Fruit fly (Drosophila melanogaster) whole organism: Measurements from ENCODE around the gene pns.

Experiments
- CG8478 ChIP-seq: fragments of >200 bp; optimal IDR thresholded peaks from 2 replicates; lab custom pipeline; 2018; ENCODE audit warnings: inconsistent platforms
- Dll ChIP-seq: fragments of >200 bp; optimal IDR thresholded peaks from 2 replicates; lab custom pipeline; 2017
- EcR ChIP-seq, 2 experiments: fragments of >200 bp; optimal IDR thresholded peaks; 2 replicates each; lab custom pipeline; 2017; ENCODE audit warnings: missing biosample characterization in 2 of 2, missing genetic modification characterization in 2 of 2, missing genetic modification reagents in 2 of 2
- pan ChIP-seq: fragments of >200 bp; optimal IDR thresholded peaks from 2 replicates; lab custom pipeline; 2017
- psq ChIP-seq: fragments of >200 bp; optimal IDR thresholded peaks from 2 replicates; lab custom pipeline; 2017
- usp ChIP-seq: fragments of >200 bp; optimal IDR thresholded peaks from 2 replicates; lab custom pipeline; 2017; ENCODE audit warnings: missing biosample characterization, missing genetic modification characterization, mixed read lengths

Gene pns

dm6 chr3L:1550914-1551313 is 14.0 kb downstream of the pns start:
- TF ChIP-seq usp (GFP tag; lab: Kevin White, UChicago) (no peak), pan (no peak)

dm6 chr3L:1553193-1553592 is 16.3 kb downstream of the pns start, which contains the start of gene Pcyt2:
Pcyt2 (plus strand) TSS chr3L:1553493.
- TF ChIP-seq usp (GFP tag; lab: Kevin White, UChicago) (no peak), EcR (GFP tag; optimal IDR thresholded peaks at IDR 0.05; lab: Kevin White, UChicago) (no peak), CG8478 (lab: Kevin White, UChicago) (no peak), psq (no peak), pan (no peak), Dll (no peak)

- TF ChIP-seq CG8478 (lab: Kevin White, UChicago) (no peak), Dll (no peak), pan (no peak), psq (no peak), usp (GFP tag; lab: Kevin White, UChicago) (no peak), EcR (GFP tag; optimal IDR thresholded peaks at IDR 0.05; lab: Kevin White, UChicago) (no peak)
These were observed 21.3 kb downstream of the pns start, which contains the start of the genes Pex10 and CG12099 for dm6 chr3L:1558178-1558788. Pex10 (plus strand) TSS chr3L:1558228. CG12099 (minus strand) TSS chr3L:1558484.

DNA sequence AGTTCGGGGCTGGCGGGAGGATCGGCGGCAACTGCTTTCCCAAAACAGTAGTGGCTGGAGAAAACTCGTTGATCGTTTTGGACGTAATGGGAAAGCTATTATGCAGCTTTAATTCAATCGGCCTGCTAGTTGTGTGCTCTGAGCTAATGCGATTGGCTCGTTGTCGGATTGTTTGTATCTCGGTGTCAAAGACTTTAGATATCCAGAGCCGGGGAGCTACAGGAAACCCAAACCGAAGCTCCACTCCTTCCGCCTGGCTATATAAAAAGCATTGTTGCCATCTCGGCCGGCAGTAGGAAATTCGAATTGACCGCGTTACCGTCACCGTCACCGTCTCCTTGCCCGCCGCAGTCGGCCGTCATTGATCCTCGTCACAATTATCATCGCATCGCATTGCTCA is 28.2 kb downstream of the pns start, which contains the start of gene CG12003:
TSS of gene CG12003 (plus strand) at position 301 of the 400 bp plus-strand sequence.
- TF ChIP-seq EcR (GFP tag; optimal IDR thresholded peaks at IDR 0.05; lab: Kevin White, UChicago) (no peak), pan (no peak), psq (no peak), Dll (no peak), CG8478 (lab: Kevin White, UChicago) (no peak), usp (GFP tag; lab: Kevin White, UChicago) (no peak)

DNA sequence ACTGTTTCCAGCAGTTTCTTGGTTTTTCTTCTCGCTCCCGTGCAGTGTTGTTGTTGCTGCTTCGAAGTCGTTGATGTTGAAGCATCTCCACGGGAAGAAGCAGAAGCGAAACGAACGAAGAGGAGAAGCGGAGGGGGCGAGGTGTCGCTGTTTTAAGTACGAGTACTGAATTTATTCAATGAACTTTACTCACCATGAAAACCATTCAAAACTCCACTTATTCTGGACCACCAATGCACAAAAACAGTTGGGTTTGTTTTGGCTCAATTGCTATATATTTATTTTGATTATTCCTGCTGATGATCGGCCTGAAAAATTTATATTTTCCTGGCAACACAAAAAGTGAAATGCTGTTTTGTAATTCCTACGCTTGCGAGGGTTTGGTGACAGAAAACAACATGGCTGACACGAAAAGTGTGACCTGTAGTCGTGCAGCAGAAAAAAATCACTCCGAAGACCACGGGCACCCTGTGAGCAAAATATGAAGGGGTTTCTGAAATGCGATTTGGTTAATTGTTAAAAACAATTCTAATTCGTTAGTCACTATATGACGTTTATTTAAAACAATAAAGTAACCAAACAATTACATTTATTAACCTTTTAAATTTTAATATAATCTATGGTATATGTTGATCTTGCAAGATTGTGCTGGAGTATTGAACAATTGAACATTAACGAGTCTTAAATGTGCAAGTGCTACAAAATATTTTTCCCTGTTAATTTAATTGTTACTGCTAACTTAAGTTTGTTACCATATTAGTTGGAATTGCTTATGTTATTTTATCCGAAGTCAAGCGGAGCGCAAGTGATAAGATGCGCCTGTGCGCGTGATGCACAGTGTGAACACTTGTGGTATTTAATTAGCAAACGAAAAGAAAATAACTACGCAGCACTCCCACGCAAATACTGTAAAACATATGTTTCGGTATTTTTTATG is 31.6 kb downstream of the pns start, which contains the start of gene CG7879:
TSS of gene CG7879 (minus strand) at position 384 of the 937 bp plus-strand sequence.
- no peak for TF ChIP-seq usp (GFP tag; lab: Kevin White, UChicago)
- no peak for TF ChIP-seq Dll
- TF ChIP-seq pan: no peak
- no peak for TF ChIP-seq psq
- no peak for TF ChIP-seq CG8478 (lab: Kevin White, UChicago)
- no peak for TF ChIP-seq EcR (GFP tag; optimal IDR thresholded peaks at IDR 0.05; lab: Kevin White, UChicago)

DNA sequence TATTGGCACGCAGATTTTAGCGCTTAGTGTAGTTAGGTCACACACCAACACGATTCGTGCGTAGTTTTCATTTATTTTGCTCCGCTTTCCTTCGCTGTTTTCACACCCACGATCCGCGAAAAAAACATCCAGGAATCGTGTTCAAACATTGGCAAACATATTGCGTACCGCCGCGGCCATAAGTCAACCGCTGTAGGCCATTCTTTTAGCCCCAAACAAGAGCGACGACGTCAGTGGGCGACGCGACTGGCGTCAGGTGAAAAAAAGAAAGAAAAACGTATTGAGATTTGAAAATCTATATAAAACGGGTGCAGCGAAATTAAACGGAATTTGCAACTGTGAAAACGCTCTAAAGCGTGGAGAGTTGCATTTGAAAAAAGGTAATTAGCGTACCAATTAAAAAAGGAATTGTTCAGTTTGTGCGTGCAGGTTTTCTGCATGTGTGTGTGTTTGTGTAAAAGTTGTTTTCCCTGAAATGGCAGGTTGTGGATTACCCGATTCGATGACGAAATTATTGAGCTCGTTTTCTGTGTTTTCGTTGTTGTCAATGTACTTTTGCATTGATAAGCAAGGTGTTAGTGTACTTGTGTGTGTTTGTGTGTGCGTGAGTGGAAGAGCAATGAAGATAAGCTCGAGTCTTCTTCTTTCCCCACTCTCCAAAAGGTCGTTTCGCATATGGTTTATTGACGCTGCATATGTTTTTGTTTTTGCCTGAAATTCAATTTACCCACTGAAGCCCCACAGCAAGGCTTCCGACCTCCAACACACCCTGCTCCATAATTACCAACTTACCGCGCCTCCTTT is 32.4 kb downstream of the pns start, which contains the start of gene Tmep:
TSS of gene Tmep (plus strand) at position 20 of the 804 bp plus-strand sequence.
- TF ChIP-seq Dll: no peak
- TF ChIP-seq psq: no peak

DNA sequence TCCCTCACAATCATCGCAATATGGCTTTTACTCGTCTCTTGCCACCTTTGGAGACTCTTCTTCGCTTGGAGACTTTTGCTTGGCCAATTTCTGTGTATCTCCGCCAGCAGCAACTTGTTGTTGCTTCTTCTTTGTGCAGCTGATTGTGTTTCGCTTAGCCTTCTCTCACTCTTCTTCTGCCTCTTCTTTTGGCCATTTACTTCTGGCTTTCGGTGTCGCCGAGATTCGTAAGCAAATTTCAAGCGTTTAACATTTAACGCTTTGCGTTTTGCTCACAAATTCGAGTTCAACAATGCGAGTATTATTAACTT is 33.0 kb downstream of the pns start:
- TF ChIP-seq psq (no peak), CG8478 (lab: Kevin White, UChicago) (no peak), EcR (GFP tag; optimal IDR thresholded peaks at IDR 0.05; lab: Kevin White, UChicago) (no peak), usp (GFP tag; lab: Kevin White, UChicago) (no peak), pan (no peak), Dll (no peak)

- TF ChIP-seq EcR (GFP tag; optimal IDR thresholded peaks at IDR 0.05; lab: Kevin White, UChicago) (no peak), Dll (no peak), CG8478 (lab: Kevin White, UChicago) (no peak), psq (no peak), pan (no peak), usp (GFP tag; lab: Kevin White, UChicago) (no peak)
These were observed 34.1 kb downstream of the pns start for dm6 chr3L:1571077-1571476.

DNA sequence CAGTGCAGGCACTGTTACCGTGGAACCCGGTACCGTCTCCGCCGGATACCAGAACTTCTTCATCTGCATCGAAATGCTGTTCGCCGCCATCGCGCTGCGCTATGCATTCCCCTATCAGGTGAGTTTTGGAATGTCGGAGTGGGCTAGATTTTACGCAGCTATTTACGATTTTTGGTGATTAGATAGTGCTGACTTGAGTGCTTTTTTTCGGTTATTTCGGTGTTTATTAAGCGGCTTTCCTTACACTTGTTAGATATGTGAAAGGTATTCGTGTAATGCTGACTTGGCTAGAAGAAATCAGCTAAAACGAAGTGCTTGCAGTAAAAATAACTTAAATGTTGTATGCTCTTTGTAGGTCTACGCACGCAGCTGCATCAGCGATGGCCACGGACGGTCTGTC is 36.3 kb downstream of the pns start:
- TF ChIP-seq psq: no peak
- TF ChIP-seq CG8478 (lab: Kevin White, UChicago): no peak
- no peak for TF ChIP-seq Dll
- no peak for TF ChIP-seq EcR (GFP tag; optimal IDR thresholded peaks at IDR 0.05; lab: Kevin White, UChicago)
- no peak for TF ChIP-seq usp (GFP tag; lab: Kevin White, UChicago)
- TF ChIP-seq pan: no peak

- TF ChIP-seq pan: no peak
- no peak for TF ChIP-seq psq
- TF ChIP-seq EcR (GFP tag; optimal IDR thresholded peaks at IDR 0.05; lab: Kevin White, UChicago): no peak
These were observed 38.9 kb downstream of the pns start for dm6 chr3L:1575731-1576376.

DNA sequence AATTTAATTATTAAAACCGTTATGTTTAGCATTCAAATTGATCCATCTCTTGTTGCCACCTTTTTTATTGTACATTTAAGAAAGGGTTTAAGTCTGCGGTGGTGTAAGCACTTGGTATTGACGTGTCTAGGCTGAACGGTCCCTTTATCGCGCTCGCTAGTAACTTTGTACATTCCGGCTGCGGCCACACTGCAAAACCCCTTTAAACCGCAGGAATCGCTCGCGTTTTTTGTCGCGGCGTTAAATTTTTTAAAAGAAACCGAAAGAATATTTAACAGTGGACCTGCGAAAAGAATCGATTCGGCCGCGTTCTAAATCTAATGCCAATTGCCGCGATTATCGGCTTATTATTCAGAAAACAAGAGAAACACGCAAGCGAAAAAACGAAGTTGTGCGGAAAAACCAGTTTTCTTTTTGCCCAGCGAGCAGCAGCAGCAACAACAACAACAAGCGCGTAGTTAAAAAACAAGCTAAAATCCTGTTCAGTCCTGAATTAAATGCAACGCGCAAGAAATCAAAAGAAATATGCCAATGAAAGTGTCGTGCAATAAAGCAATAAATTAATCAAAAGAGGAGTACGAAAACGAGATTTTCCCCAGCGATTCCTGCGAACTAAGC is 39.7 kb downstream of the pns start, which contains the start of gene CG13917:
TSS of gene CG13917 (plus strand) at position 211 of the 618 bp plus-strand sequence.
- TF ChIP-seq EcR (GFP tag; optimal IDR thresholded peaks at IDR 0.05; lab: Kevin White, UChicago) (no peak), usp (GFP tag; lab: Kevin White, UChicago) (no peak), psq (no peak), pan (no peak), CG8478 (lab: Kevin White, UChicago) (no peak), Dll (no peak)
